Fruit fly (Drosophila melanogaster): Measurements from ENCODE around the gene yip7.

Gene yip7

dm6 chr3L:6074975-6075692 lies 40.1 kb downstream of the yip7 start, which contains the start of the genes CG13295 and CG6610 (continued):
- TF ChIP-seq CG3281 (GFP tag; optimal IDR thresholded peaks at IDR 0.05): peak; percentile 56
- no peak for TF ChIP-seq Atf-2 (GFP tag; optimal IDR thresholded peaks at IDR 0.05)
- no peak for TF ChIP-seq CG8281 (tag; optimal IDR thresholded peaks at IDR 0.05)
- TF ChIP-seq lab (GFP tag; optimal IDR thresholded peaks at IDR 0.05): peak; percentile 61
- no peak for TF ChIP-seq corto (GFP tag; optimal IDR thresholded peaks at IDR 0.05)
- no peak for TF ChIP-seq CG12769 (tag; optimal IDR thresholded peaks at IDR 0.05)
- no peak for TF ChIP-seq cg (GFP tag; optimal IDR thresholded peaks at IDR 0.05)
- TF ChIP-seq gt (GFP tag; IDR thresholded peaks at IDR 0.05): no peak
- TF ChIP-seq Optix (GFP tag; IDR thresholded peaks at IDR 0.05): no peak
- peak; percentile 27 for TF ChIP-seq az2 (GFP tag; optimal IDR thresholded peaks at IDR 0.05)
- TF ChIP-seq Ets97D (GFP tag; optimal IDR thresholded peaks at IDR 0.05): peak; percentile 0
- peak; percentile 25 for TF ChIP-seq CG7786 (GFP tag; optimal IDR thresholded peaks at IDR 0.05)
- peak; percentile 66 for TF ChIP-seq CG13775 (GFP tag; optimal IDR thresholded peaks at IDR 0.05)
- TF ChIP-seq toy (GFP tag; IDR thresholded peaks at IDR 0.05): no peak
- TF ChIP-seq CG17568 (GFP tag; optimal IDR thresholded peaks at IDR 0.05): no peak
- peak; percentile 59 for TF ChIP-seq CG15514 (GFP tag; optimal IDR thresholded peaks at IDR 0.05)
- TF ChIP-seq CG9215 (GFP tag; IDR thresholded peaks at IDR 0.05): peak; percentile 66
- peak; percentile 44 for TF ChIP-seq CG12155 (GFP tag; optimal IDR thresholded peaks at IDR 0.05)
- peak; percentile 14 for TF ChIP-seq CG12299 (tag; optimal IDR thresholded peaks at IDR 0.05)
- TF ChIP-seq CG14965 (GFP tag; optimal IDR thresholded peaks at IDR 0.05; ENCODE audit: borderline replicate concordance): no peak
- TF ChIP-seq Med (GFP tag): peak; percentile 86
- TF ChIP-seq D (optimal IDR thresholded peaks at IDR 0.05): no peak
- TF ChIP-seq D (GFP tag; optimal IDR thresholded peaks at IDR 0.05): peak; percentile 17
- peak; percentile 12 for TF ChIP-seq caup (GFP tag; optimal IDR thresholded peaks at IDR 0.05; ENCODE audit: severe bottlenecking)
- TF ChIP-seq CG4730 (GFP tag; IDR thresholded peaks at IDR 0.05): 0 out of 2 replicates have a peak, but pooled peaks have one; percentile 28
- no peak for TF ChIP-seq stc (GFP tag; IDR thresholded peaks at IDR 0.05)
- no peak for TF ChIP-seq cas (GFP tag; IDR thresholded peaks at IDR 0.05)
- TF ChIP-seq pros (GFP tag; optimal IDR thresholded peaks at IDR 0.05): no peak
- no peak for TF ChIP-seq jigr1 (GFP tag; IDR thresholded peaks at IDR 0.05)
- no peak for TF ChIP-seq psq (GFP tag; optimal IDR thresholded peaks at IDR 0.05)
- no peak for TF ChIP-seq abd-A (tag; optimal IDR thresholded peaks at IDR 0.05)
- TF ChIP-seq Asciz (GFP tag; optimal IDR thresholded peaks at IDR 0.05): no peak
- no peak for TF ChIP-seq crc (GFP tag; optimal IDR thresholded peaks at IDR 0.05)
- TF ChIP-seq cato (GFP tag; optimal IDR thresholded peaks at IDR 0.05; ENCODE audit: borderline replicate concordance): no peak
- TF ChIP-seq Dbx (GFP tag; IDR thresholded peaks at IDR 0.05): 0 out of 3 replicates have a peak, but pooled peaks have one; percentile 55
- no peak for TF ChIP-seq lov (optimal IDR thresholded peaks at IDR 0.05)
- no peak for TF ChIP-seq lov (GFP tag; IDR thresholded peaks at IDR 0.05)
- no peak for TF ChIP-seq p53 (GFP tag; optimal IDR thresholded peaks at IDR 0.05)
- no peak for TF ChIP-seq ATbp (GFP tag; optimal IDR thresholded peaks at IDR 0.05)
- no peak for TF ChIP-seq her (GFP tag; optimal IDR thresholded peaks at IDR 0.05)
- peak; percentile 60; the same call in 1 of the 2 replicates for TF ChIP-seq CG31441 (GFP tag; IDR thresholded peaks at IDR 0.05)
- no peak for TF ChIP-seq Nf-YA (GFP tag; IDR thresholded peaks at IDR 0.05)
- TF ChIP-seq Mes4 (GFP tag; optimal IDR thresholded peaks at IDR 0.05): no peak
- TF ChIP-seq CG11456 (GFP tag; IDR thresholded peaks at IDR 0.05): peak; percentile 3; the same call in 1 of the 3 replicates
- 0 out of 3 replicates have a peak, but pooled peaks have one; percentile 29 for TF ChIP-seq CG7357 (GFP tag; IDR thresholded peaks at IDR 0.05)
- no peak for TF ChIP-seq pb (GFP tag; optimal IDR thresholded peaks at IDR 0.05)
- TF ChIP-seq CG8478 (optimal IDR thresholded peaks at IDR 0.05): no peak
- no peak for TF ChIP-seq ems (GFP tag; optimal IDR thresholded peaks at IDR 0.05)
- TF ChIP-seq otp (GFP tag; IDR thresholded peaks at IDR 0.05): no peak
- peak; percentile 61 for TF ChIP-seq nerfin-1 (tag; optimal IDR thresholded peaks at IDR 0.05)
- TF ChIP-seq Deaf1 (tag; optimal IDR thresholded peaks at IDR 0.05): peak; percentile 27
